1 fruit fly cellular context compared by ENCODE assay signal in the genomic region with DNA sequence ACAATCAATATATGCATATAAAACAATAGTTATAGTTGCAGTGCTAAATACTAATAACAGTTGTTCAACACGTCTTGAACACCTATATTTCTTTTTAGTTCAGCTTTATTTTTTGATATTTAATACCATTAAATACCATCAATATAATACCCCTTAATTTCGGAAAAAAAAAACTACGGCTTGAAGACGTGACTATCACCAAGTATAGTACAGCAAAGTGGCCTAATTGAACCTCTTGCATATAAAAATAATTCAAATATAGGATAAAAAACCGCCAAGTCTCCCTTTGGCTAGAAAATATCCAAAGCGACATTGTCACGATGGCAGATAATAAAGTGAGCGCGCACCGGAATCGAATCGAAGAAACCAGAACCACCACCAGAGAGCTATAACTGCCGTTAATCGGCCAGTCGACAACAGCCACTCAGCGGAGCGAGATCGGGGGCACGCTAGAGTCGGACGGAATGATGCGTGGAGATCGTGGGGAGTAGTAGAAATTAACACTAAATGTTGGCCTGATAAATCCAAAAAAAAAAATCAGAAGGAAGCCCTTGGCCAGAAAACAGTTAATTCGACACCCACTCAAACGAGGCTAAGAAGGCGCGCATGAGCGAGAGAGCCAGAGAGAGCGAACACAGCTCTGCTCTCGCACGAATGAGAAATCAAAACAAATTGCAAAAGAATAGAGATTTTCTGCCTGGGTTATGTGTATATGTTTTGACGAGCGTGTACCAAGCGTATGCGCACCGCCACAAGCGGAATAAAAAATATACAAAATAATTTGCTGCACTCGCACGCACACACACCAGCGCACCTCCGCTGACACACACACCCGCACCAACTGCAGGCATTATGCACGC.
TF ChIP-seq lines count a peak whose summit lies in the region.

No protein-coding gene starts in this region.

TF ChIP-seq in whole organism, embryonic, 481 proteins besides CTCF, POLR2A, EP300 and RAD21 (continued from another document):
- TF ChIP-seq CG6791 (GFP tag; IDR thresholded peaks at IDR 0.05; lab: Robert Waterston, UW; ENCODE audit: partially characterized antibody) (peak; percentile 41; the same call in 1 of the 3 replicates), Atf6 (GFP tag; IDR thresholded peaks at IDR 0.05; lab: Robert Waterston, UW) (peak; percentile 45; the same call in 1 of the 2 replicates), Myb (GFP tag; optimal IDR thresholded peaks at IDR 0.05; lab: Kevin White, UChicago) (peak; percentile 49), CG18599 (GFP tag; optimal IDR thresholded peaks at IDR 0.05; lab: Kevin White, UChicago) (peak; percentile 40), Mes4 (GFP tag; optimal IDR thresholded peaks at IDR 0.05; lab: Kevin White, UChicago) (no peak), Camta (GFP tag; optimal IDR thresholded peaks at IDR 0.05; lab: Kevin White, UChicago) (no peak), Side (GFP tag; optimal IDR thresholded peaks at IDR 0.05; lab: Kevin White, UChicago) (peak; percentile 57), CG2129 (GFP tag; IDR thresholded peaks at IDR 0.05; lab: Robert Waterston, UW; ENCODE audit: partially characterized antibody) (no peak), CG11398 (GFP tag; optimal IDR thresholded peaks at IDR 0.05; lab: Kevin White, UChicago) (no peak), kay (GFP tag; optimal IDR thresholded peaks at IDR 0.05; lab: Kevin White, UChicago) (peak; percentile 62), unpg (GFP tag; optimal IDR thresholded peaks at IDR 0.05; lab: Kevin White, UChicago) (peak; percentile 8), nerfin-2 (GFP tag; IDR thresholded peaks at IDR 0.05; lab: Robert Waterston, UW; ENCODE audit: partially characterized antibody) (peak; percentile 48; the same call in 1 of the 2 replicates), CG10274 (GFP tag; optimal IDR thresholded peaks at IDR 0.05; lab: Kevin White, UChicago) (no peak), chm (GFP tag; IDR thresholded peaks at IDR 0.05; lab: Robert Waterston, UW) (peak; percentile 71), CG9437 (GFP tag; optimal IDR thresholded peaks at IDR 0.05; lab: Kevin White, UChicago) (peak; percentile 47), CG31441 (GFP tag; IDR thresholded peaks at IDR 0.05; lab: Robert Waterston, UW) (peak; percentile 33; the same call in 1 of the 2 replicates), stwl (tag; optimal IDR thresholded peaks at IDR 0.05; lab: Kevin White, UChicago) (peak; percentile 8), CG12071 (GFP tag; optimal IDR thresholded peaks at IDR 0.05; lab: Kevin White, UChicago) (no peak), CG13775 (GFP tag; optimal IDR thresholded peaks at IDR 0.05; lab: Kevin White, UChicago) (peak; percentile 37), unc-4 (GFP tag; IDR thresholded peaks at IDR 0.05; lab: Robert Waterston, UW; ENCODE audit: partially characterized antibody) (peak; percentile 37; the same call in 1 of the 2 replicates), aop (GFP tag; IDR thresholded peaks at IDR 0.05; lab: Robert Waterston, UW) (no peak), CG11085 (GFP tag; IDR thresholded peaks at IDR 0.05; lab: Robert Waterston, UW) (no peak), B-H2 (GFP tag; optimal IDR thresholded peaks at IDR 0.05; lab: Kevin White, UChicago) (peak; percentile 32), D (optimal IDR thresholded peaks at IDR 0.05; lab: Kevin White, UChicago) (no peak), D (GFP tag; optimal IDR thresholded peaks at IDR 0.05; lab: Kevin White, UChicago) (peak; percentile 41), CG10147 (GFP tag; optimal IDR thresholded peaks at IDR 0.05; lab: Kevin White, UChicago) (peak; percentile 48), dati (GFP tag; IDR thresholded peaks at IDR 0.05; lab: Robert Waterston, UW) (no peak), jing (GFP tag; optimal IDR thresholded peaks at IDR 0.05; lab: Kevin White, UChicago) (no peak), crp (GFP tag; optimal IDR thresholded peaks at IDR 0.05; lab: Kevin White, UChicago) (no peak), Bgb (GFP tag; IDR thresholded peaks at IDR 0.05; lab: Robert Waterston, UW; ENCODE audit: partially characterized antibody) (peak; percentile 50; the same call in 1 of the 2 replicates), btn (GFP tag; optimal IDR thresholded peaks at IDR 0.05; lab: Kevin White, UChicago) (no peak), CG10462 (GFP tag; optimal IDR thresholded peaks at IDR 0.05; lab: Kevin White, UChicago) (no peak), CG4360 (GFP tag; IDR thresholded peaks at IDR 0.05; lab: Robert Waterston, UW) (peak; percentile 37; the same call in 1 of the 2 replicates), bab2 (GFP tag; optimal IDR thresholded peaks at IDR 0.05; lab: Kevin White, UChicago) (no peak), CG11695 (GFP tag; IDR thresholded peaks at IDR 0.05; lab: Robert Waterston, UW) (peak; percentile 41; the same call in 1 of the 3 replicates), hkb (optimal IDR thresholded peaks at IDR 0.05; lab: Kevin White, UChicago) (no peak), hkb (GFP tag; IDR thresholded peaks at IDR 0.05; lab: Robert Waterston, UW) (peak; percentile 48; the same call in 1 of the 2 replicates), fu2 (GFP tag; optimal IDR thresholded peaks at IDR 0.05; lab: Kevin White, UChicago) (no peak), Oli (tag; optimal IDR thresholded peaks at IDR 0.05; lab: Kevin White, UChicago) (peak; percentile 59), CG12942 (GFP tag; optimal IDR thresholded peaks at IDR 0.05; lab: Kevin White, UChicago) (no peak), CG15696 (tag; optimal IDR thresholded peaks at IDR 0.05; lab: Kevin White, UChicago) (peak; percentile 35), CG11247 (GFP tag; IDR thresholded peaks at IDR 0.05; lab: Robert Waterston, UW) (0 out of 2 replicates have a peak, but pooled peaks have one; percentile 15), cad (GFP tag; optimal IDR thresholded peaks at IDR 0.05; lab: Kevin White, UChicago) (peak; percentile 19), gcm (GFP tag; optimal IDR thresholded peaks at IDR 0.05; lab: Kevin White, UChicago) (peak; percentile 31), Fer2 (tag; optimal IDR thresholded peaks at IDR 0.05; lab: Kevin White, UChicago) (peak; percentile 32), yki (optimal IDR thresholded peaks at IDR 0.05; lab: Kevin White, UChicago) (peak; percentile 72), CG2199 (GFP tag; IDR thresholded peaks at IDR 0.05; lab: Robert Waterston, UW) (peak; percentile 81; the same call in 2 of the 3 replicates), pros (GFP tag; optimal IDR thresholded peaks at IDR 0.05; lab: Kevin White, UChicago) (peak; percentile 55), CG10209 (GFP tag; optimal IDR thresholded peaks at IDR 0.05; lab: Kevin White, UChicago) (peak; percentile 12), CG4424 (GFP tag; optimal IDR thresholded peaks at IDR 0.05; lab: Kevin White, UChicago) (peak; percentile 16), chinmo (GFP tag; IDR thresholded peaks at IDR 0.05; lab: Robert Waterston, UW; ENCODE audit: partially characterized antibody) (peak; percentile 79; the same call in 3 of the 4 replicates), CG16813 (GFP tag; IDR thresholded peaks at IDR 0.05; lab: Robert Waterston, UW; ENCODE audit: partially characterized antibody) (peak; percentile 23; the same call in 1 of the 3 replicates), salm (tag; optimal IDR thresholded peaks at IDR 0.05; lab: Kevin White, UChicago) (peak; percentile 10), zf30C (GFP tag; optimal IDR thresholded peaks at IDR 0.05; lab: Kevin White, UChicago) (no peak), CG8290 (GFP tag; optimal IDR thresholded peaks at IDR 0.05; lab: Kevin White, UChicago) (peak; percentile 27), CG8290 (tag; optimal IDR thresholded peaks at IDR 0.05; lab: Kevin White, UChicago) (peak in 1 of 2 experiments; percentile 12), Adf1 (GFP tag; IDR thresholded peaks at IDR 0.05; lab: Robert Waterston, UW) (peak; percentile 16; the same call in 1 of the 2 replicates), grau (tag; optimal IDR thresholded peaks at IDR 0.05; lab: Kevin White, UChicago) (peak; percentile 40), CG12769 (tag; optimal IDR thresholded peaks at IDR 0.05; lab: Kevin White, UChicago) (peak; percentile 33), ap (GFP tag; IDR thresholded peaks at IDR 0.05; lab: Robert Waterston, UW) (no peak), ro (GFP tag; IDR thresholded peaks at IDR 0.05; lab: Robert Waterston, UW) (no peak), kah (GFP tag; optimal IDR thresholded peaks at IDR 0.05; lab: Kevin White, UChicago) (peak; percentile 70), slbo (GFP tag; IDR thresholded peaks at IDR 0.05; lab: Robert Waterston, UW) (0 out of 2 replicates have a peak, but pooled peaks have one; percentile 15), Stat92E (GFP tag; optimal IDR thresholded peaks at IDR 0.05; lab: Kevin White, UChicago) (peak in 1 of 3 experiments; percentile 61), Med (GFP tag; lab: Kevin White, UChicago) (peak; percentile 84), wdn (GFP tag; IDR thresholded peaks at IDR 0.05; lab: Robert Waterston, UW) (peak; percentile 82), pho (GFP tag; optimal IDR thresholded peaks at IDR 0.05; lab: Kevin White, UChicago) (peak; percentile 44), CG10321 (GFP tag; IDR thresholded peaks at IDR 0.05; lab: Robert Waterston, UW) (no peak), nerfin-1 (tag; optimal IDR thresholded peaks at IDR 0.05; lab: Kevin White, UChicago) (peak; percentile 5), Vsx1 (GFP tag; optimal IDR thresholded peaks at IDR 0.05; lab: Kevin White, UChicago) (peak; percentile 13), cwo (GFP tag; optimal IDR thresholded peaks at IDR 0.05; lab: Kevin White, UChicago) (no peak), CG14860 (GFP tag; IDR thresholded peaks at IDR 0.05; lab: Robert Waterston, UW; ENCODE audit: partially characterized antibody) (no peak), Trl (optimal IDR thresholded peaks at IDR 0.05; lab: Kevin White, UChicago) (peak; percentile 91 to 98), Trl (GFP tag; optimal IDR thresholded peaks at IDR 0.05; lab: Kevin White, UChicago) (peak; percentile 77), ewg (GFP tag; optimal IDR thresholded peaks at IDR 0.05; lab: Kevin White, UChicago) (peak; percentile 90), Hmr (GFP tag; optimal IDR thresholded peaks at IDR 0.05; lab: Kevin White, UChicago) (peak; percentile 58), CG7928 (GFP tag; optimal IDR thresholded peaks at IDR 0.05; lab: Kevin White, UChicago) (no peak), gcm2 (GFP tag; optimal IDR thresholded peaks at IDR 0.05; lab: Kevin White, UChicago) (no peak), CG18476 (GFP tag; optimal IDR thresholded peaks at IDR 0.05; lab: Kevin White, UChicago) (peak; percentile 17), E2f1 (GFP tag; IDR thresholded peaks at IDR 0.05; lab: Robert Waterston, UW) (no peak; the same call in 1 of the 2 replicates), CG6689 (GFP tag; IDR thresholded peaks at IDR 0.05; lab: Robert Waterston, UW) (no peak), Neu2 (GFP tag; optimal IDR thresholded peaks at IDR 0.05; lab: Kevin White, UChicago; ENCODE audit: borderline replicate concordance) (peak; percentile 17), HHEX (GFP tag; optimal IDR thresholded peaks at IDR 0.05; lab: Kevin White, UChicago) (no peak), gt (GFP tag; IDR thresholded peaks at IDR 0.05; lab: Robert Waterston, UW) (no peak), dm (GFP tag; optimal IDR thresholded peaks at IDR 0.05; lab: Kevin White, UChicago) (peak; percentile 19), bbx (GFP tag; IDR thresholded peaks at IDR 0.05; lab: Robert Waterston, UW; ENCODE audit: partially characterized antibody) (peak; percentile 64), CG18619 (GFP tag; optimal IDR thresholded peaks at IDR 0.05; lab: Kevin White, UChicago) (peak; percentile 41), CG15601 (tag; optimal IDR thresholded peaks at IDR 0.05; lab: Kevin White, UChicago) (peak; percentile 49), CG10565 (GFP tag; optimal IDR thresholded peaks at IDR 0.05; lab: Kevin White, UChicago) (no peak), ssp (GFP tag; IDR thresholded peaks at IDR 0.05; lab: Robert Waterston, UW) (no peak), CG10959 (GFP tag; IDR thresholded peaks at IDR 0.05; lab: Robert Waterston, UW) (0 out of 2 replicates have a peak, but pooled peaks have one; percentile 25), sens (GFP tag; lab: Kevin White, UChicago) (peak; percentile 63), nmo (GFP tag; optimal IDR thresholded peaks at IDR 0.05; lab: Kevin White, UChicago) (peak; percentile 44), CG15269 (tag; optimal IDR thresholded peaks at IDR 0.05; lab: Kevin White, UChicago) (peak; percentile 55), CG8281 (tag; optimal IDR thresholded peaks at IDR 0.05; lab: Kevin White, UChicago) (peak; percentile 0), oc (tag; optimal IDR thresholded peaks at IDR 0.05; lab: Kevin White, UChicago) (peak; percentile 26), seq (GFP tag; IDR thresholded peaks at IDR 0.05; lab: Robert Waterston, UW) (peak; percentile 41; the same call in 1 of the 2 replicates), CG10366 (GFP tag; IDR thresholded peaks at IDR 0.05; lab: Robert Waterston, UW) (no peak), CG31388 (GFP tag; optimal IDR thresholded peaks at IDR 0.05; lab: Kevin White, UChicago) (no peak)
